Fruit fly (Drosophila melanogaster) whole organism, wandering third instar larva: ENCODE measurements around the gene Jhbp5.

ENCODE experiments used
- CG32264 ChIP-seq: fragments of 200-800 bp; sonication (Bioruptor generic); optimal IDR thresholded peaks from 2 replicates; lab custom pipeline; 2016; ENCODE audit warnings: missing biosample characterization, missing genetic modification characterization
- Dif ChIP-seq: fragments of 200-275, 200-300 bp; sonication (Bioruptor generic); optimal IDR thresholded peaks from 2 replicates; lab custom pipeline; 2018; ENCODE audit warnings: missing biosample characterization, missing genetic modification characterization; ENCODE audit not compliant: partially characterized antibody
- Hr78 ChIP-seq: fragments of >200 bp; optimal IDR thresholded peaks from 2 replicates; lab custom pipeline; 2017; ENCODE audit warnings: missing biosample characterization, missing genetic modification characterization
- Jra ChIP-seq: sonication (Bioruptor generic); optimal IDR thresholded peaks from 2 replicates; lab custom pipeline; 2016; ENCODE audit warnings: missing biosample characterization, missing genetic modification characterization
- Mio ChIP-seq: sonication (Bioruptor generic); optimal IDR thresholded peaks from 2 replicates; lab custom pipeline; 2016; ENCODE audit warnings: missing biosample characterization, missing genetic modification characterization
- OdsH ChIP-seq: fragments of 200-800 bp; sonication (Bioruptor generic); optimal IDR thresholded peaks from 2 replicates; lab custom pipeline; 2016; ENCODE audit warnings: missing biosample characterization, mild to moderate bottlenecking, missing genetic modification characterization
- brk ChIP-seq: fragments of 200-800 bp; sonication (Bioruptor generic); optimal IDR thresholded peaks from 2 replicates; lab custom pipeline; 2016; ENCODE audit warnings: missing biosample characterization, mild to moderate bottlenecking, missing genetic modification characterization
- dl ChIP-seq, 2 experiments: fragments of 175-275, 200-275 bp in 1 of 2; fragments of 200-275 bp in 1 of 2; sonication (Bioruptor generic); optimal IDR thresholded peaks; lab custom pipeline; 2018; ENCODE audit warnings: mild to moderate bottlenecking in 2 of 2, missing biosample characterization in 2 of 2, missing genetic modification characterization in 2 of 2, moderate library complexity in 2 of 2; ENCODE audit not compliant: partially characterized antibody in 2 of 2, insufficient read depth in 1 of 2
- fru ChIP-seq: fragments of 200-800 bp; sonication (Bioruptor generic); optimal IDR thresholded peaks from 3 replicates; lab custom pipeline; 2016; ENCODE audit warnings: missing biosample characterization, mild to moderate bottlenecking, missing genetic modification characterization
- jim ChIP-seq: fragments of 175-275, 200-325 bp; sonication (Bioruptor generic); optimal IDR thresholded peaks from 2 replicates; lab custom pipeline; 2016; ENCODE audit warnings: missing biosample characterization, mild to moderate bottlenecking, missing genetic modification characterization
- lola ChIP-seq: fragments of >200 bp; optimal IDR thresholded peaks from 2 replicates; lab custom pipeline; 2017; ENCODE audit warnings: missing biosample characterization, missing genetic modification characterization
- rgr ChIP-seq: fragments of 200-800 bp; sonication (Bioruptor generic); optimal IDR thresholded peaks from 3 replicates; lab custom pipeline; 2016; ENCODE audit warnings: missing biosample characterization, mild to moderate bottlenecking, missing genetic modification characterization
- tai ChIP-seq: sonication (Bioruptor generic); optimal IDR thresholded peaks from 2 replicates; lab custom pipeline; 2016; ENCODE audit warnings: missing biosample characterization, missing genetic modification characterization
- usp ChIP-seq: fragments of >200 bp; optimal IDR thresholded peaks from 2 replicates; lab custom pipeline; 2017; ENCODE audit warnings: missing biosample characterization, missing genetic modification characterization

- TF ChIP-seq CG32264 (GFP tag; lab: Kevin White, UChicago) (no peak), tai (GFP tag; lab: Kevin White, UChicago) (no peak), Dif (GFP tag; lab: Kevin White, UChicago) (no peak), lola (no peak), Mio (GFP tag; lab: Kevin White, UChicago) (no peak), jim (no peak), Hr78 (GFP tag; lab: Kevin White, UChicago) (no peak), fru (no peak), dl (GFP tag; optimal IDR thresholded peaks at IDR 0.05; lab: Kevin White, UChicago; ENCODE audit: insufficient read depth in 1 of 2, partially characterized antibody in 2 of 2) (no peak), OdsH (GFP tag; lab: Kevin White, UChicago) (no peak), rgr (GFP tag; lab: Kevin White, UChicago) (no peak), usp (no peak), Jra (GFP tag; lab: Kevin White, UChicago) (no peak), brk (no peak)
Observed at dm6 chr3R:16039557-16039956, 6.4 kb downstream of the Jhbp5 start.
